Fruit fly (Drosophila melanogaster): ENCODE results near the gene CG34177.

The CG34177 gene

dm6 chr2L:4437487-4437886 lies 3.8 kb downstream of the CG34177 start, which contains the start of gene CG43056:
TSS of gene CG43056 (plus strand) at chr2L:4437787.
- no peak for TF ChIP-seq noc (tag; optimal IDR thresholded peaks at IDR 0.05)

- no peak for TF ChIP-seq noc (tag; optimal IDR thresholded peaks at IDR 0.05)
These were observed 7.4 kb downstream of the CG34177 start, which contains the start of gene CG15431 for dm6 chr2L:4440881-4441737. TSS of gene CG15431 (minus strand) at chr2L:4441282.

dm6 chr2L:4442010-4442587 lies 8.4 kb downstream of the CG34177 start, which contains the start of the genes Sfp24F and CG15432:
TSS of gene Sfp24F (minus strand) at chr2L:4442060.
TSS of gene CG15432 (plus strand) at chr2L:4442320.
- no peak for TF ChIP-seq noc (tag; optimal IDR thresholded peaks at IDR 0.05)

- TF ChIP-seq noc (tag; optimal IDR thresholded peaks at IDR 0.05): no peak
These were observed 10.7 kb downstream of the CG34177 start, which contains the start of the genes morgue and Elp3 for dm6 chr2L:4444457-4444856. TSS of gene morgue (minus strand) at chr2L:4444680. TSS of gene Elp3 (plus strand) at chr2L:4444732.

dm6 chr2L:4448582-4449016 lies 14.9 kb downstream of the CG34177 start, which contains the start of gene MFS18:
TSS of gene MFS18 (minus strand) at chr2L:4448635.
- TF ChIP-seq noc (tag; optimal IDR thresholded peaks at IDR 0.05): peak; percentile 91

dm6 chr2L:4452798-4453197 lies 19.1 kb downstream of the CG34177 start, which contains the start of gene CG15439:
TSS of gene CG15439 (minus strand) at chr2L:4453038.
- no peak for TF ChIP-seq noc (tag; optimal IDR thresholded peaks at IDR 0.05)

dm6 chr2L:4454009-4454689 lies 20.4 kb downstream of the CG34177 start, which contains the start of the genes Secp43 and ND-B8:
TSS of gene Secp43 (minus strand) at chr2L:4454453.
TSS of gene ND-B8 (plus strand) at chr2L:4454626.
- TF ChIP-seq noc (tag; optimal IDR thresholded peaks at IDR 0.05): no peak

dm6 chr2L:4456539-4456994 lies 22.9 kb downstream of the CG34177 start, which contains the start of gene Gs1l:
TSS of gene Gs1l (minus strand) at chr2L:4456807.
- TF ChIP-seq noc (tag; optimal IDR thresholded peaks at IDR 0.05): no peak

dm6 chr2L:4458119-4459056 lies 24.7 kb downstream of the CG34177 start, which contains the start of gene RpL27A:
TSS of gene RpL27A (minus strand) at chr2L:4458364.
- TF ChIP-seq noc (tag; optimal IDR thresholded peaks at IDR 0.05): peak; percentile 45

- peak; percentile 56 for TF ChIP-seq noc (tag; optimal IDR thresholded peaks at IDR 0.05)
These were observed 25.8 kb downstream of the CG34177 start, which contains the start of the genes mRpL27 and CG15435 for dm6 chr2L:4459543-4459942. TSS of gene mRpL27 (minus strand) at chr2L:4459638. TSS of gene CG15435 (plus strand) at chr2L:4459729.

dm6 chr2L:4463323-4463722 lies 29.6 kb downstream of the CG34177 start, which contains the start of the genes CG15443 and Paris:
TSS of gene CG15443 (minus strand) at chr2L:4463447.
TSS of gene Paris (plus strand) at chr2L:4463611.
- no peak for TF ChIP-seq noc (tag; optimal IDR thresholded peaks at IDR 0.05)

dm6 chr2L:4464946-4465345 lies 31.2 kb downstream of the CG34177 start, which contains the start of gene FIG4:
TSS of gene FIG4 (plus strand) at chr2L:4465174.
- no peak for TF ChIP-seq noc (tag; optimal IDR thresholded peaks at IDR 0.05)

- TF ChIP-seq noc (tag; optimal IDR thresholded peaks at IDR 0.05): peak; percentile 78
These were observed 41.7 kb downstream of the CG34177 start for dm6 chr2L:4475422-4475821.

- peak; percentile 2 for TF ChIP-seq noc (tag; optimal IDR thresholded peaks at IDR 0.05)
These were observed 43.1 kb downstream of the CG34177 start, which contains the start of gene ine for dm6 chr2L:4476672-4477273. TSS of gene ine (minus strand) at chr2L:4477022.
